Worm (Caenorhabditis elegans): ENCODE data around the gene F31E3.6.

- TF ChIP-seq hlh-15 (tag; optimal IDR thresholded peaks at IDR 0.05) (no peak), unc-86 (tag; optimal IDR thresholded peaks at IDR 0.05) (no peak), nhr-232 (tag; optimal IDR thresholded peaks at IDR 0.05) (no peak), Y22D7AL.16 (tag; optimal IDR thresholded peaks at IDR 0.05) (no peak), odd-2 (tag; optimal IDR thresholded peaks at IDR 0.05) (no peak), nhr-11 (tag; optimal IDR thresholded peaks at IDR 0.05) (no peak), dve-1 (tag; optimal IDR thresholded peaks at IDR 0.05) (no peak), ceh-31 (tag; optimal IDR thresholded peaks at IDR 0.05) (no peak), ceh-24 (tag; optimal IDR thresholded peaks at IDR 0.05) (no peak)
These were observed 11.1 kb upstream of the F31E3.6 start for ce11 chrIII:6970744-6971143.

Data from whole organism, late embryonic.